Worm (Caenorhabditis elegans): ENCODE results near the gene B0252.3.

ce11 chrII:6887319-6888005 is 20.1 kb downstream of the B0252.3 start, which contains the start of gene pmp-2:
- no peak for TF ChIP-seq ztf-29 (GFP tag; IDR thresholded peaks at IDR 0.05)
- TF ChIP-seq klf-2 (GFP tag; conservative IDR thresholded peaks at IDR 0.05), result no peak
- TF ChIP-seq med-1 (GFP tag; optimal IDR thresholded peaks at IDR 0.05; ENCODE audit: insufficient read depth), result no peak
- no peak for TF ChIP-seq tab-1 (GFP tag; IDR thresholded peaks at IDR 0.05)
- no peak for TF ChIP-seq ztf-23 (GFP tag; IDR thresholded peaks at IDR 0.05)
- TF ChIP-seq cog-1 (tag; optimal IDR thresholded peaks at IDR 0.05), result no peak
